Worm (Caenorhabditis elegans) whole organism, late embryonic: ENCODE data around the gene Y53C12A.7.

ENCODE experiments used
- C38D4.7 ChIP-seq: fragments of 200-800 bp; sonication (Bioruptor generic); optimal IDR thresholded peaks from 2 replicates; lab custom pipeline; 2018; ENCODE audit warnings: mild to moderate bottlenecking, missing genetic modification characterization, moderate library complexity, missing compliant biosample characterization
- F13H6.1 ChIP-seq: sonication (generic microtip); optimal IDR thresholded peaks from 2 replicates; lab custom pipeline; 2016; ENCODE audit warnings: missing genetic modification characterization, missing compliant biosample characterization
- K02D7.2 ChIP-seq: sonication (generic microtip); optimal IDR thresholded peaks from 2 replicates; lab custom pipeline; 2017; ENCODE audit warnings: mild to moderate bottlenecking, missing genetic modification characterization, missing compliant biosample characterization
- Y22D7AL.16 ChIP-seq: sonication (generic microtip); optimal IDR thresholded peaks from 2 replicates; lab custom pipeline; 2016; ENCODE audit warnings: missing genetic modification characterization, missing compliant biosample characterization
- ahr-1 ChIP-seq: sonication (generic microtip); optimal IDR thresholded peaks from 2 replicates; lab custom pipeline; 2016; ENCODE audit warnings: missing genetic modification characterization, missing compliant biosample characterization
- ama-1 ChIP-seq: fragments of 150-350 bp; optimal IDR thresholded peaks from 2 replicates; lab custom pipeline; 2014
- ceh-18 ChIP-seq: sonication (generic microtip); optimal IDR thresholded peaks from 2 replicates; lab custom pipeline; 2016; ENCODE audit warnings: missing genetic modification characterization, missing compliant biosample characterization
- ceh-19 ChIP-seq: fragments of 200-800 bp; sonication (Bioruptor generic); optimal IDR thresholded peaks from 2 replicates; lab custom pipeline; 2018; ENCODE audit warnings: mild to moderate bottlenecking, missing genetic modification characterization, missing compliant biosample characterization
- ceh-2 ChIP-seq: sonication (generic microtip); optimal IDR thresholded peaks from 2 replicates; lab custom pipeline; 2016; ENCODE audit warnings: missing genotype, missing genetic modification characterization, missing compliant biosample characterization
- ceh-22 ChIP-seq: sonication (generic microtip); optimal IDR thresholded peaks from 2 replicates; lab custom pipeline; 2017; ENCODE audit warnings: missing biosample characterization, missing genetic modification characterization
- ceh-30 ChIP-seq: fragments of 150-350 bp; optimal IDR thresholded peaks from 2 replicates; lab custom pipeline; 2014; ENCODE audit warnings: missing biosample characterization, missing genetic modification characterization
- ceh-45 ChIP-seq: fragments of 200-800 bp; sonication (Bioruptor generic); IDR thresholded peaks from 2 replicates; pipeline ENCODE4 v1.3.6; 2022; ENCODE audit warnings: missing genetic modification reagents, missing genetic modification characterization, missing compliant biosample characterization
- dmd-4 ChIP-seq: sonication (generic microtip); optimal IDR thresholded peaks from 2 replicates; lab custom pipeline; 2016; ENCODE audit warnings: borderline replicate concordance, missing genetic modification characterization, missing compliant biosample characterization
- dve-1 ChIP-seq: sonication (generic microtip); optimal IDR thresholded peaks from 2 replicates; lab custom pipeline; 2017; ENCODE audit warnings: antibody characterized with exemption, mild to moderate bottlenecking, missing genetic modification characterization, missing compliant biosample characterization
- elt-4 ChIP-seq: sonication (generic microtip); optimal IDR thresholded peaks from 2 replicates; lab custom pipeline; 2016; ENCODE audit warnings: missing genetic modification characterization, missing compliant biosample characterization
- eyg-1 ChIP-seq: sonication (generic microtip); optimal IDR thresholded peaks from 2 replicates; lab custom pipeline; 2016; ENCODE audit warnings: missing genotype, missing genetic modification characterization, missing compliant biosample characterization
- fax-1 ChIP-seq: sonication (generic microtip); optimal IDR thresholded peaks from 2 replicates; lab custom pipeline; 2016; ENCODE audit warnings: missing genotype, missing genetic modification characterization, missing compliant biosample characterization
- fkh-10 ChIP-seq: fragments of 150-350 bp; optimal IDR thresholded peaks from 2 replicates; lab custom pipeline; 2014; ENCODE audit warnings: missing biosample characterization, missing genetic modification reagents, missing genetic modification characterization
- hlh-30 ChIP-seq: sonication (generic microtip); optimal IDR thresholded peaks from 2 replicates; lab custom pipeline; 2017; ENCODE audit warnings: antibody characterized with exemption, missing genetic modification characterization, missing compliant biosample characterization; ENCODE audit not compliant: insufficient read depth
- madf-2 ChIP-seq: sonication (generic microtip); optimal IDR thresholded peaks from 2 replicates; lab custom pipeline; 2017; ENCODE audit warnings: missing genetic modification characterization, missing compliant biosample characterization
- nfya-1 ChIP-seq: sonication (generic microtip); optimal IDR thresholded peaks from 2 replicates; lab custom pipeline; 2017; ENCODE audit warnings: missing genetic modification characterization, mild to moderate bottlenecking, missing compliant biosample characterization, antibody characterized with exemption, moderate library complexity
- nhr-11 ChIP-seq: fragments of 150-350 bp; optimal IDR thresholded peaks from 2 replicates; lab custom pipeline; 2014; ENCODE audit warnings: missing biosample characterization, missing genetic modification characterization
- npax-4 ChIP-seq: sonication (generic microtip); optimal IDR thresholded peaks from 2 replicates; lab custom pipeline; 2016; ENCODE audit warnings: missing genetic modification characterization, missing compliant biosample characterization
- odd-2 ChIP-seq: sonication (generic microtip); optimal IDR thresholded peaks from 2 replicates; lab custom pipeline; 2017; ENCODE audit warnings: antibody characterized with exemption, mild to moderate bottlenecking, missing genetic modification characterization, missing compliant biosample characterization
- pat-9 ChIP-seq: fragments of 200-800 bp; sonication (Bioruptor generic); optimal IDR thresholded peaks from 2 replicates; lab custom pipeline; 2018; ENCODE audit warnings: mild to moderate bottlenecking, missing genetic modification characterization, moderate library complexity, missing compliant biosample characterization
- pax-1 ChIP-seq: fragments of 150-350 bp; optimal IDR thresholded peaks from 2 replicates; lab custom pipeline; 2014; ENCODE audit warnings: missing biosample characterization, missing genetic modification characterization
- pha-2 ChIP-seq: sonication (generic microtip); optimal IDR thresholded peaks from 2 replicates; lab custom pipeline; 2017; ENCODE audit warnings: mild to moderate bottlenecking, missing genetic modification characterization, missing compliant biosample characterization
- ref-2 ChIP-seq: sonication (generic microtip); optimal IDR thresholded peaks from 2 replicates; lab custom pipeline; 2016; ENCODE audit warnings: missing genetic modification characterization, missing compliant biosample characterization
- rnt-1 ChIP-seq: sonication (generic microtip); optimal IDR thresholded peaks from 2 replicates; lab custom pipeline; 2016; ENCODE audit warnings: missing genetic modification characterization, missing compliant biosample characterization
- sox-2 ChIP-seq: fragments of 200-800 bp; sonication (Bioruptor generic); IDR thresholded peaks from 2 replicates; pipeline ENCODE4 v1.3.6; 2022; ENCODE audit warnings: missing genetic modification reagents, missing genetic modification characterization, missing compliant biosample characterization
- ttx-3 ChIP-seq: sonication (generic microtip); optimal IDR thresholded peaks from 2 replicates; lab custom pipeline; 2016; ENCODE audit warnings: missing genetic modification reagents, missing genetic modification characterization, missing compliant biosample characterization
- unc-3 ChIP-seq, 2 experiments: fragments of 200-800 bp in 1 of 2; sonication (Bioruptor generic) in 1 of 2; sonication (generic microtip) in 1 of 2; conservative IDR thresholded peaks in 1 of 2; optimal IDR thresholded peaks in 1 of 2; 2 replicates each; pipeline versions ENCODE4 v1.3.6 to Lab custom; 2016 to 2022; ENCODE audit warnings: missing compliant biosample characterization in 2 of 2, missing genetic modification characterization in 2 of 2, missing genetic modification reagents in 1 of 2
- unc-42 ChIP-seq: sonication (generic microtip); optimal IDR thresholded peaks from 2 replicates; lab custom pipeline; 2016; ENCODE audit warnings: missing genotype, missing genetic modification characterization, missing compliant biosample characterization
- unc-86 ChIP-seq: sonication (generic microtip); optimal IDR thresholded peaks from 2 replicates; lab custom pipeline; 2016; ENCODE audit warnings: missing genetic modification characterization, missing compliant biosample characterization

Y53C12A.7 gene

DNA sequence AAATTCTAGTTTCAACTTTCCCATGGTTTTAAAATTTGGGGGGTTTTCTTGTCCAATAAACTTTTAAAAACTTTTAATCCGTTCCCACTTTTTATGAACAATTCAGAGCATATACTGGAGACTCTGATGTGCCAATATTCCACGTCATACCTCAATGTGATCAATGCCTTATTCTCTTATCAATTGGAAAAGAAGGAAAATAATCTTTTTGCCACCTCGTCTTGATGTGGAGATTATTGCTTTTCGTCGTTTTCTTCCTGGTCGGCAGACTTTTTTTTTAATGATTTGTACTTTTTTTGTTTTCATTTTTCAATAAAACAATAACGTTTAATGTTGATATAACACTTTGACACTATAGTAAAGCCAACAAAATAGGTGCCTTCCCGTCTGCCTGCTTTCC lies 22.9 kb upstream of the Y53C12A.7 start:
- TF ChIP-seq hlh-30 (tag; lab: Kevin White, UChicago) (no peak), elt-4 (no peak), dve-1 (tag; lab: Kevin White, UChicago) (no peak), pax-1 (no peak), odd-2 (tag; lab: Kevin White, UChicago) (no peak), unc-86 (no peak), C38D4.7 (GFP tag; lab: Kevin White, UChicago) (no peak), ceh-18 (tag; lab: Kevin White, UChicago) (no peak), fkh-10 (GFP tag; lab: Kevin White, UChicago) (no peak), ceh-30 (tag; lab: Kevin White, UChicago) (no peak), unc-3 (GFP tag; conservative IDR thresholded peaks at IDR 0.05; lab: Robert Waterston, UW) (no peak), unc-3 (tag; optimal IDR thresholded peaks at IDR 0.05; lab: Kevin White, UChicago) (no peak), unc-42 (no peak), ttx-3 (no peak), ceh-2 (no peak), pha-2 (no peak), npax-4 (tag; lab: Kevin White, UChicago) (no peak)

- no peak for TF ChIP-seq K02D7.2 (tag; lab: Kevin White, UChicago)
- no peak for TF ChIP-seq F13H6.1 (tag; lab: Kevin White, UChicago)
- no peak for TF ChIP-seq elt-4
- TF ChIP-seq ceh-19 (GFP tag; lab: Kevin White, UChicago) = no peak
- no peak for TF ChIP-seq nhr-11 (tag; lab: Kevin White, UChicago)
- no peak for TF ChIP-seq unc-3 (GFP tag; conservative IDR thresholded peaks at IDR 0.05; lab: Robert Waterston, UW)
- no peak for TF ChIP-seq unc-3 (tag; optimal IDR thresholded peaks at IDR 0.05; lab: Kevin White, UChicago)
- TF ChIP-seq ama-1 (lab: Kevin White, UChicago) = no peak
- no peak for TF ChIP-seq unc-42
- TF ChIP-seq eyg-1 (tag; lab: Kevin White, UChicago) = no peak
- TF ChIP-seq dmd-4 (tag; lab: Kevin White, UChicago) = no peak
- no peak for TF ChIP-seq madf-2 (tag; lab: Kevin White, UChicago)
- no peak for TF ChIP-seq Y22D7AL.16 (tag; lab: Kevin White, UChicago)
- TF ChIP-seq ceh-22 = no peak
- no peak for TF ChIP-seq ahr-1 (tag; lab: Kevin White, UChicago)
- TF ChIP-seq ceh-2 = no peak
Measured at ce11 chrII:9679842-9680241, 20.5 kb upstream of the Y53C12A.7 start.

DNA sequence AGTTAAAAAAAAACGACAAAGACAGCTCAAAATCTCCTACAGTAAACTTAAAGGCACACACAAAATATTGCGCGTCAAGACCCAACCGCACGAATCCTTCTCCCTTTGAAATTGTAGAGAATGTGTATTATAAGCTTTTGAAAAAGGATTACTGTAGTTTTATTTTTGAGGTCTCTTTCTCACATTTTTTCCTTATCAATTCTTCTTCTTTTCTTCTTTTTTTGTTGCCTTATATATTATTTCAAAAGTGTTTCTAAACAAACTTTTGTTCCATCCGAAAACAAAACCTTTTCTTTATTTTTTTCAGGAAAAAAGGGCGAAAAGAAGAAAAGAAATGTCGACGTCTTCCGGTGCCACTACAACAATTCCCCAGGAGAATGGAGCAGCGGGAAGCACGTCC lies 19.9 kb upstream of the Y53C12A.7 start, which contains the start of gene ZK1320.13:
ZK1320.13 (plus strand) TSS at position 301 of the 400 bp plus-strand sequence.
- TF ChIP-seq ttx-3 = no peak
- no peak for TF ChIP-seq sox-2 (GFP tag; lab: Robert Waterston, UW)
- TF ChIP-seq fax-1 = no peak
- TF ChIP-seq ceh-45 (GFP tag; lab: Robert Waterston, UW) = no peak
- no peak for TF ChIP-seq ref-2

ce11 chrII:9682044-9682443 lies 18.3 kb upstream of the Y53C12A.7 start:
- TF ChIP-seq ahr-1 (tag; lab: Kevin White, UChicago) (no peak), unc-42 (peak; percentile 50)

DNA sequence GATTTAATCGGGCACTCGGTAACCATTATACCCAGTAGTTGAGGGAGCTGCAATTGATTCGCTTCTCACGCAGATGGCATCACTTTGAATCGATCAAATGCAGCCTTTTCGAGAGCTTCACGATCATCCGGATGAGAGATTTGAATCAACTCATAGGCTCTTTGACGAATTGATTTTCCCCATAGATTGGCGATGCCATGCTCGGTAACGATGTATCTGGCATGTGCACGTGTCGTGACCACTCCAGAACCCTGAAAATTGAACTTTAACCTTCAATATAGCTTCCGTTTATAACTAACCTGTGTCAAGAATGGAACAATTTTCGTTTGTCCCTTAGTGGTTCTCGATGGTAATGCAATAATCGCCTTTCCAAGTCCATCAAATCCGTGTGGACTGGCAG lies 16.2 kb upstream of the Y53C12A.7 start:
- TF ChIP-seq rnt-1 (tag; lab: Kevin White, UChicago) (no peak), C38D4.7 (GFP tag; lab: Kevin White, UChicago) (no peak), nfya-1 (tag; lab: Kevin White, UChicago) (no peak)

DNA sequence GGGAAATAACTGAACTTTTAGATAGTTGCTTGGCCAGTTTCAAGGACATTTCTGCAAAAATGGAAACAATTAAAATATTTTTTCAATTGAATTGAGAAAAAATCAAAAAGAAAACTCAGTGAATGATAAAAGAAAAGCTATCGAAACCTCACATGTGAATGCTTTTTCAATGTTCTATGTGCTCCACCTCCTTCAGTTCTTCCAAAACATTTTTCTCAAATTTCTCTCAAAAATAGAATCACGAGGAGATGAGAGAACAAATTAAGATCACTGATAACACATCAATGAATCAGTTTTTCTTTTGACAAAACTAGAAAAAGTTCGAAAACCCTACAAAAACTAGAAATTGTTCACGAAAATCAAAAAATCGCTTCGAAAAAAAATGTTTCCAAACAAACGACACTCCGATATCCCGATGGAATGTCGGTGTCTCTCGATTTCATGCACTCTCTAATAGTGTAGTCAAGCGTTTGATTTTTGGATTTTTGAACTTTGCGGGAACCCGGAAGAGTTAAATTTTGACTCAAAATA lies 13.6 kb upstream of the Y53C12A.7 start, which contains the start of gene ZK1320.9:
ZK1320.9 (minus strand) TSS at position 51 of the 531 bp plus-strand sequence.
- TF ChIP-seq pat-9 (tag; lab: Kevin White, UChicago) = no peak
- no peak for TF ChIP-seq pha-2
- TF ChIP-seq unc-86 = no peak
- TF ChIP-seq odd-2 (tag; lab: Kevin White, UChicago) = no peak
- TF ChIP-seq npax-4 (tag; lab: Kevin White, UChicago) = no peak
- TF ChIP-seq dve-1 (tag; lab: Kevin White, UChicago) = no peak
- no peak for TF ChIP-seq nfya-1 (tag; lab: Kevin White, UChicago)
